Worm (Caenorhabditis elegans) whole organism, young adult: ENCODE results near the gene col-103.
A peak's percentile ranks its signal among the peaks of the same experiment; 100 is the strongest.

ENCODE experiments used
- B0035.1 ChIP-seq: sonication (generic microtip); optimal IDR thresholded peaks from 2 replicates; lab custom pipeline; 2016; ENCODE audit warnings: missing genetic modification characterization, mild to moderate bottlenecking, missing compliant biosample characterization, missing genotype, missing genetic modification reagents
- B0336.3 ChIP-seq: fragments of 200-800 bp; sonication (Bioruptor generic); IDR thresholded peaks from 2 replicates; pipeline ENCODE4 v1.3.6; 2022; ENCODE audit warnings: missing genetic modification characterization, missing compliant biosample characterization
- C06A6.2 ChIP-seq: fragments of 200-800 bp; sonication (Bioruptor generic); conservative IDR thresholded peaks from 2 replicates; pipeline ENCODE4 v1.3.6; 2022; ENCODE audit warnings: missing genetic modification characterization, missing compliant biosample characterization
- F10E7.11 ChIP-seq: sonication (generic microtip); optimal IDR thresholded peaks from 2 replicates; lab custom pipeline; 2017; ENCODE audit warnings: mild to moderate bottlenecking, missing genetic modification characterization, moderate library complexity, missing compliant biosample characterization
- F22D6.2 ChIP-seq: sonication (generic microtip); optimal IDR thresholded peaks from 2 replicates; lab custom pipeline; 2016; ENCODE audit warnings: mild to moderate bottlenecking, missing genetic modification characterization, missing compliant biosample characterization
- K12H6.12 ChIP-seq: fragments of 200-800 bp; sonication (Bioruptor generic); optimal IDR thresholded peaks from 2 replicates; lab custom pipeline; 2018; ENCODE audit warnings: mild to moderate bottlenecking, missing genetic modification characterization, missing compliant biosample characterization
- T26A5.8 ChIP-seq: sonication (generic microtip); optimal IDR thresholded peaks from 2 replicates; lab custom pipeline; 2016; ENCODE audit warnings: missing genetic modification characterization, missing compliant biosample characterization
- akir-1 ChIP-seq: fragments of 200-800 bp; sonication (Bioruptor generic); optimal IDR thresholded peaks from 2 replicates; lab custom pipeline; 2018; ENCODE audit warnings: mild to moderate bottlenecking, missing genetic modification characterization, moderate library complexity, missing compliant biosample characterization
- athp-1 ChIP-seq: sonication (generic microtip); optimal IDR thresholded peaks from 2 replicates; lab custom pipeline; 2017; ENCODE audit warnings: mild to moderate bottlenecking, missing genetic modification characterization, missing compliant biosample characterization
- attf-6 ChIP-seq: fragments of 200-800 bp; sonication (Bioruptor generic); IDR thresholded peaks from 2 replicates; pipeline ENCODE4 v1.3.6; 2022; ENCODE audit warnings: missing genetic modification reagents, missing genetic modification characterization, missing compliant biosample characterization
- ccch-3 ChIP-seq: fragments of 200-800 bp; sonication (Bioruptor generic); optimal IDR thresholded peaks from 2 replicates; lab custom pipeline; 2018; ENCODE audit warnings: mild to moderate bottlenecking, missing genetic modification characterization, missing compliant biosample characterization
- dpff-1 ChIP-seq: sonication (generic microtip); optimal IDR thresholded peaks from 2 replicates; lab custom pipeline; 2017; ENCODE audit warnings: mild to moderate bottlenecking, missing genetic modification characterization, missing compliant biosample characterization
- fkh-3 ChIP-seq: sonication (generic microtip); optimal IDR thresholded peaks from 2 replicates; lab custom pipeline; 2016; ENCODE audit warnings: mild to moderate bottlenecking, missing genetic modification characterization, missing compliant biosample characterization
- hrde-1 ChIP-seq: sonication (generic microtip); optimal IDR thresholded peaks from 2 replicates; lab custom pipeline; 2016; ENCODE audit warnings: missing genetic modification characterization, mild to moderate bottlenecking, missing compliant biosample characterization, moderate library complexity, missing genotype, missing genetic modification reagents, borderline replicate concordance
- hsf-1 ChIP-seq: fragments of 200-800 bp; sonication (Bioruptor generic); IDR thresholded peaks from 2 replicates; pipeline ENCODE4 v1.3.6; 2022; ENCODE audit warnings: missing genetic modification reagents, missing genetic modification characterization, missing compliant biosample characterization
- lin-35 ChIP-seq, 3 experiments: fragments of 150-350 bp in 2 of 3; sonication (generic microtip) in 1 of 3; optimal IDR thresholded peaks; 2 replicates each; lab custom pipeline; 2014 to 2018; ENCODE audit warnings: missing biosample characterization in 3 of 3, missing genetic modification characterization in 3 of 3, missing genetic modification reagents in 3 of 3
- lir-1 ChIP-seq: fragments of 200-800 bp; sonication (Bioruptor generic); conservative IDR thresholded peaks from 2 replicates; pipeline ENCODE4 v1.3.6; 2022; ENCODE audit warnings: missing genetic modification reagents, missing genetic modification characterization, missing compliant biosample characterization
- lsy-27 ChIP-seq: sonication (generic microtip); optimal IDR thresholded peaks from 2 replicates; lab custom pipeline; 2017; ENCODE audit warnings: missing genetic modification characterization, mild to moderate bottlenecking, missing compliant biosample characterization, antibody characterized with exemption, missing genotype, borderline replicate concordance; ENCODE audit not compliant: insufficient read depth
- mcd-1 ChIP-seq: fragments of 200-800 bp; sonication (Bioruptor generic); IDR thresholded peaks from 2 replicates; pipeline ENCODE4 v1.3.6; 2022; ENCODE audit warnings: missing genetic modification reagents, missing genetic modification characterization, missing compliant biosample characterization
- nfyb-1 ChIP-seq: fragments of 200-800 bp; sonication (Bioruptor generic); IDR thresholded peaks from 2 replicates; pipeline ENCODE4 v1.3.6; 2022; ENCODE audit warnings: missing genetic modification reagents, missing genetic modification characterization, missing compliant biosample characterization
- nhr-179 ChIP-seq: sonication (generic microtip); optimal IDR thresholded peaks from 2 replicates; lab custom pipeline; 2016; ENCODE audit warnings: mild to moderate bottlenecking, missing genetic modification characterization, missing compliant biosample characterization
- nhr-27 ChIP-seq: fragments of 200-800 bp; sonication (Bioruptor generic); optimal IDR thresholded peaks from 2 replicates; lab custom pipeline; 2018; ENCODE audit warnings: mild to moderate bottlenecking, missing genetic modification characterization, moderate library complexity, missing compliant biosample characterization
- pha-4 ChIP-seq: fragments of 150-350 bp; sonication (generic microtip); optimal IDR thresholded peaks from 2 replicates; lab custom pipeline; 2014; ENCODE audit warnings: missing biosample characterization, missing genetic modification reagents, missing genetic modification characterization
- rec-8 ChIP-seq, 2 experiments: sonication (generic microtip); optimal IDR thresholded peaks; 2 replicates each; lab custom pipeline; 2016; ENCODE audit warnings: mild to moderate bottlenecking in 2 of 2, missing genetic modification characterization in 2 of 2, missing genetic modification reagents in 2 of 2, missing genotype in 2 of 2, missing biosample characterization in 1 of 2, missing compliant biosample characterization in 1 of 2, moderate library complexity in 1 of 2
- rpc-1 ChIP-seq, 2 experiments: fragments of 150-350 bp in 1 of 2; sonication (generic microtip) in 1 of 2; optimal IDR thresholded peaks; 2 replicates each; lab custom pipeline; 2014 to 2018; ENCODE audit warnings: missing biosample characterization in 1 of 2, missing genetic modification characterization in 1 of 2, missing genetic modification reagents in 1 of 2, missing genotype in 1 of 2
- somi-1 ChIP-seq: fragments of 200-800 bp; sonication (Bioruptor generic); optimal IDR thresholded peaks from 2 replicates; lab custom pipeline; 2018; ENCODE audit warnings: mild to moderate bottlenecking, missing genetic modification characterization, missing compliant biosample characterization
- tlf-1 ChIP-seq: fragments of 200-800 bp; sonication (Bioruptor generic); optimal IDR thresholded peaks from 2 replicates; lab custom pipeline; 2018; ENCODE audit warnings: mild to moderate bottlenecking, missing genetic modification characterization, missing compliant biosample characterization
- unc-62 ChIP-seq: fragments of 150-350 bp; optimal IDR thresholded peaks from 2 replicates; lab custom pipeline; 2014; ENCODE audit warnings: missing biosample characterization, missing genetic modification reagents, missing genetic modification characterization
- zfh-2 ChIP-seq: fragments of 200-800 bp; sonication (Bioruptor generic); conservative IDR thresholded peaks from 2 replicates; pipeline ENCODE4 v1.3.6; 2022; ENCODE audit warnings: missing genetic modification reagents, missing genetic modification characterization, missing compliant biosample characterization
- ztf-18 ChIP-seq: sonication (generic microtip); optimal IDR thresholded peaks from 2 replicates; lab custom pipeline; 2016; ENCODE audit warnings: missing genotype, mild to moderate bottlenecking, missing genetic modification characterization, missing compliant biosample characterization
- ztf-26 ChIP-seq: sonication (generic microtip); optimal IDR thresholded peaks from 2 replicates; lab custom pipeline; 2017; ENCODE audit warnings: missing genetic modification characterization, missing compliant biosample characterization

The col-103 gene

ce11 chrIV:756421-756820 lies 7.1 kb downstream of the col-103 start, which contains the start of gene srt-23 (continued):
- no peak for TF ChIP-seq lsy-27 (tag; lab: Kevin White, UChicago)
- TF ChIP-seq rpc-1 (optimal IDR thresholded peaks at IDR 0.05; lab: Kevin White, UChicago): no peak
- no peak for TF ChIP-seq rpc-1 (tag; optimal IDR thresholded peaks at IDR 0.05; lab: Kevin White, UChicago)
- no peak for TF ChIP-seq rec-8 (tag; optimal IDR thresholded peaks at IDR 0.05; lab: Kevin White, UChicago)
- TF ChIP-seq lin-35 (GFP tag; optimal IDR thresholded peaks at IDR 0.05; lab: Kevin White, UChicago): no peak

DNA sequence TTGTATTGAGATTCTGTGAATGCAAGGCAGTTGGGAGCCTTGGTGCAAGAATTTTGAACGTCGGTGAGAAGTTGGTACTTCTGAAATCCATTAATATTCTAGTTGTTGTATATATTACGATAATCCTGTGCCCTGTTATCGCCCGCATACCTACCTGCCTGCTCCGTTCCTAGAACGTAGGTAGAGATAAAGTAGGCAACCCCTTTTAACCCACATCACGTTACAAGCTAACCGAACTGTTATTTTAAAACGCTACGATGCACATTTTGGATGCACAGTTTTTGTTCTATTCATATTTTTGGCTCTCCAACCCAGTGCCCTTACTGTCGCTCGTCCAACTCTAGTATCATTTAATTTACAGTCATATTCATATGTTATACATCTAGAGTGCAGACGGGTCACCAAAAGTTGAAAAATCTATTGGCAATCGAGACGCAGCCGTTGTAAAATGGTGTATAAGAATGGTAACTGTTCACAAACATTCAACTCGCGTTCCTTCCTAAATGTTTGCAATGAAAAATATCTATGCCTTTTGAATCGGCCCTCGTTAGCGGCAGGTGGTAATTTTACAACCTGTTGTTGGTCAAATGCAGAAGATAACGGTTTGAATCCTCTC lies 9.0 kb downstream of the col-103 start:
- TF ChIP-seq nhr-27 (tag; lab: Kevin White, UChicago): no peak
- TF ChIP-seq F22D6.2 (tag; lab: Kevin White, UChicago): no peak
- TF ChIP-seq zfh-2 (GFP tag; lab: Robert Waterston, UW): no peak
- no peak for TF ChIP-seq fkh-3
- TF ChIP-seq somi-1 (GFP tag; lab: Kevin White, UChicago): no peak
- TF ChIP-seq K12H6.12 (tag; lab: Kevin White, UChicago): no peak
- no peak for TF ChIP-seq nhr-179 (tag; lab: Kevin White, UChicago)
- TF ChIP-seq nfyb-1 (GFP tag; lab: Robert Waterston, UW): no peak
- TF ChIP-seq dpff-1 (tag; lab: Kevin White, UChicago): no peak
- TF ChIP-seq akir-1: no peak
- TF ChIP-seq ztf-18 (tag; lab: Kevin White, UChicago): no peak
- TF ChIP-seq ccch-3: no peak
- TF ChIP-seq B0035.1: no peak
- TF ChIP-seq B0336.3: no peak
- TF ChIP-seq hrde-1 (tag; lab: Kevin White, UChicago): no peak
- TF ChIP-seq lir-1 (GFP tag; lab: Robert Waterston, UW): no peak
- TF ChIP-seq C06A6.2 (GFP tag; lab: Robert Waterston, UW): no peak
- no peak for TF ChIP-seq hsf-1 (GFP tag; lab: Robert Waterston, UW)
- TF ChIP-seq pha-4 (tag; lab: Kevin White, UChicago): no peak
- no peak for TF ChIP-seq ztf-26
- TF ChIP-seq, all 124 proteins: peak for 0

DNA sequence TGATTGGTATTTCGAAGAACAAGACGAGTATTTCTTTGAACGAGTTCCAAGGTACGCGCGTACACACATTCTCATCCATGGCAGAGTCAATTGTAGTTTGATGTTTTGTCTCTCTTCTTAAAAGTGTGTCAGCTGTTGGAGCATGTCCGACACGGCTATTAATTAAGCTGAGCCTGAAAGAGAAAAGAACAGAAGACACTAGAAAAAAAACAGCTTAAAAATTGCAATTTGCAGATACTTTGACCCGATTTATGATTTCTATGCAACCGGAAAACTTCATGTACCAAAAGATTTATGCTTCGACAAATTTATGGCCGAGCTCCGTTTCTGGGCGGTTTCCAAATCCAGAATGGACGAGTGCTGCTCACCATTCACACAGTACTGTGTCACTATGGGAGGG lies 13.9 kb downstream of the col-103 start:
- no peak for TF ChIP-seq fkh-3
- no peak for TF ChIP-seq mcd-1
- no peak for TF ChIP-seq F10E7.11 (tag; lab: Kevin White, UChicago)
- no peak for TF ChIP-seq B0035.1
- TF ChIP-seq attf-6 (GFP tag; lab: Robert Waterston, UW): no peak
- TF ChIP-seq T26A5.8 (tag; lab: Kevin White, UChicago): no peak
- TF ChIP-seq athp-1 (tag; lab: Kevin White, UChicago): no peak
- no peak for TF ChIP-seq tlf-1 (GFP tag; lab: Kevin White, UChicago)

DNA sequence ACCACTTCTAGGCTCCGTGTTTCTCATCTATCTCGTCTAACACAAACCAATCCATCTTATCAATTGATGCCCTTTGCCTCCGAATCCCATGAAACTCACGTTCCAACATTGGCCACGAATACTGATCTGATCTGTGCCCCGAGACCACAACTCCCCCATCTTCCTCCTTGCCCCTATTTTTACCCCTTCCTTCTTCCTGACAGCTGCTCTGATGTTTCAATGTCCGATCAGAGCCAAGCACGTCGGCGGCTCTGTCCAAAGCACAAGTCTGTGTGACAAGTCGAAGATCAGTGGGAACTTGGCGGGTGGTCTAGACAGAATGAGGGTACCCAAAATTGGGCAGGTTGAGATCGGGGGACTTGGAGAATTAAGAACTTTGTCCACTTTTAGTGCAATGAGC lies 17.1 kb downstream of the col-103 start:
- TF ChIP-seq unc-62 (GFP tag; lab: Kevin White, UChicago): no peak
- no peak for TF ChIP-seq hrde-1 (tag; lab: Kevin White, UChicago)
- peak; percentile 44; the same call in 1 of the 2 replicates for TF ChIP-seq zfh-2 (GFP tag; lab: Robert Waterston, UW)
- TF ChIP-seq, all 124 proteins: peak for 1

ce11 chrIV:741831-742230 lies 21.6 kb downstream of the col-103 start:
- TF ChIP-seq F10E7.11 (tag; lab: Kevin White, UChicago): no peak
